Worm (Caenorhabditis elegans) whole organism, L4/young adult: ENCODE results near the gene F07G11.2.
"Not testable (repeated sequence)": the region's sequence is repeated elsewhere in the genome, so short reads cannot be mapped to it uniquely, and the experiment has no call there.

Experiments used
- W03F9.2 ChIP-seq: fragments of 150-350 bp; optimal IDR thresholded peaks from 2 replicates; lab custom pipeline; 2014; ENCODE audit warnings: missing biosample characterization, missing genetic modification characterization
- dao-5 ChIP-seq: sonication (generic microtip); optimal IDR thresholded peaks from 2 replicates; lab custom pipeline; 2016; ENCODE audit warnings: missing genotype, missing genetic modification characterization, moderate library complexity, missing compliant biosample characterization
- him-1 ChIP-seq: sonication (generic microtip); optimal IDR thresholded peaks from 2 replicates; lab custom pipeline; 2016; ENCODE audit warnings: missing genotype, missing genetic modification reagents, missing genetic modification characterization, missing compliant biosample characterization

Gene F07G11.2

ce11 chrV:7304506-7304905, at the start of gene F07G11.2:
Gene F07G11.2 (plus strand): TSS chrV:7304806.
- not testable (repeated sequence) for TF ChIP-seq him-1 (tag; lab: Kevin White, UChicago); dao-5; W03F9.2 (tag; lab: Kevin White, UChicago)

ce11 chrV:7255095-7255494, 49.5 kb upstream of the F07G11.2 start, which contains the start of gene C05C8.8:
Gene C05C8.8 (minus strand): TSS chrV:7255195.
- TF ChIP-seq W03F9.2 (tag; lab: Kevin White, UChicago) (no peak), dao-5 (no peak), him-1 (tag; lab: Kevin White, UChicago) (no peak)

- TF ChIP-seq him-1 (tag; lab: Kevin White, UChicago) = no peak
- TF ChIP-seq dao-5 = no peak
- TF ChIP-seq W03F9.2 (tag; lab: Kevin White, UChicago) = no peak
Observed at ce11 chrV:7258965-7259364, 45.6 kb upstream of the F07G11.2 start, which contains the start of gene C13A2.12. Gene C13A2.12 (plus strand): TSS chrV:7259265.

ce11 chrV:7264042-7264441, 40.6 kb upstream of the F07G11.2 start, which contains the start of gene C13A2.9:
Gene C13A2.9 (minus strand): TSS chrV:7264142.
- TF ChIP-seq dao-5 (no peak), him-1 (tag; lab: Kevin White, UChicago) (no peak), W03F9.2 (tag; lab: Kevin White, UChicago) (no peak)

- TF ChIP-seq him-1 (tag; lab: Kevin White, UChicago) = no peak
- TF ChIP-seq dao-5 = no peak
- TF ChIP-seq W03F9.2 (tag; lab: Kevin White, UChicago) = no peak
Observed at ce11 chrV:7266021-7266420, 38.6 kb upstream of the F07G11.2 start, which contains the start of gene C13A2.7. Gene C13A2.7 (plus strand): TSS chrV:7266321.

ce11 chrV:7269399-7269798, 35.2 kb upstream of the F07G11.2 start, which contains the start of gene C13A2.6:
Gene C13A2.6 (plus strand): TSS chrV:7269699.
- TF ChIP-seq him-1 (tag; lab: Kevin White, UChicago) (no peak), W03F9.2 (tag; lab: Kevin White, UChicago) (no peak), dao-5 (no peak)

- TF ChIP-seq him-1 (tag; lab: Kevin White, UChicago) (no peak), dao-5 (no peak), W03F9.2 (tag; lab: Kevin White, UChicago) (no peak)
Observed at ce11 chrV:7274992-7275391, 29.6 kb upstream of the F07G11.2 start, which contains the start of gene C13A2.10. Gene C13A2.10 (minus strand): TSS chrV:7275092.

ce11 chrV:7275491-7275890, 29.1 kb upstream of the F07G11.2 start, which contains the start of gene C13A2.5:
Gene C13A2.5 (plus strand): TSS chrV:7275791.
- TF ChIP-seq him-1 (tag; lab: Kevin White, UChicago) = no peak
- no peak for TF ChIP-seq dao-5
- no peak for TF ChIP-seq W03F9.2 (tag; lab: Kevin White, UChicago)

ce11 chrV:7279090-7279489, 25.5 kb upstream of the F07G11.2 start, which contains the start of gene C13A2.4:
Gene C13A2.4 (plus strand): TSS chrV:7279390.
- TF ChIP-seq him-1 (tag; lab: Kevin White, UChicago) = no peak
- no peak for TF ChIP-seq W03F9.2 (tag; lab: Kevin White, UChicago)
- no peak for TF ChIP-seq dao-5

- TF ChIP-seq W03F9.2 (tag; lab: Kevin White, UChicago) (no peak), dao-5 (no peak), him-1 (tag; lab: Kevin White, UChicago) (no peak)
Observed at ce11 chrV:7282037-7282436, 22.6 kb upstream of the F07G11.2 start, which contains the start of gene C13A2.3. Gene C13A2.3 (plus strand): TSS chrV:7282337.

- TF ChIP-seq W03F9.2 (tag; lab: Kevin White, UChicago) = no peak
Observed at ce11 chrV:7288699-7289098, 15.9 kb upstream of the F07G11.2 start, which contains the start of gene C13A2.1. Gene C13A2.1 (plus strand): TSS chrV:7288999.

ce11 chrV:7295270-7295669, 9.3 kb upstream of the F07G11.2 start, which contains the start of gene F07G11.4:
Gene F07G11.4 (minus strand): TSS chrV:7295370.
- TF ChIP-seq W03F9.2 (tag; lab: Kevin White, UChicago) (no peak), dao-5 (no peak), him-1 (tag; lab: Kevin White, UChicago) (no peak)

- TF ChIP-seq dao-5 (no peak), him-1 (tag; lab: Kevin White, UChicago) (no peak), W03F9.2 (tag; lab: Kevin White, UChicago) (no peak)
Observed at ce11 chrV:7297263-7297662, 7.3 kb upstream of the F07G11.2 start, which contains the start of gene srj-32. Gene srj-32 (minus strand): TSS chrV:7297363.

- TF ChIP-seq W03F9.2 (tag; lab: Kevin White, UChicago) = no peak
- TF ChIP-seq him-1 (tag; lab: Kevin White, UChicago) = no peak
- TF ChIP-seq dao-5 = no peak
Observed at ce11 chrV:7298463-7298862, 6.1 kb upstream of the F07G11.2 start, which contains the start of gene F07G11.3. Gene F07G11.3 (plus strand): TSS chrV:7298763.
